Worm (Caenorhabditis elegans) whole organism, L1 larva: ENCODE results near the gene nas-28.

Source experiments
- C34B4.2 ChIP-seq: sonication (generic microtip); optimal IDR thresholded peaks from 2 replicates; lab custom pipeline; 2017; ENCODE audit warnings: mild to moderate bottlenecking, missing genetic modification characterization, missing compliant biosample characterization
- Y116A8C.19 ChIP-seq: sonication (generic microtip); optimal IDR thresholded peaks from 2 replicates; lab custom pipeline; 2016; ENCODE audit warnings: missing compliant biosample characterization, missing genetic modification characterization, borderline replicate concordance
- alr-1 ChIP-seq: fragments of 200-800 bp; sonication (Bioruptor generic); optimal IDR thresholded peaks from 2 replicates; lab custom pipeline; 2018; ENCODE audit warnings: borderline replicate concordance, mild to moderate bottlenecking, missing genetic modification characterization, missing compliant biosample characterization
- ama-1 ChIP-seq: fragments of 150-350 bp; optimal IDR thresholded peaks from 2 replicates; lab custom pipeline; 2014
- ceh-63 ChIP-seq: fragments of 200-800 bp; sonication (Bioruptor generic); optimal IDR thresholded peaks from 2 replicates; lab custom pipeline; 2018; ENCODE audit warnings: mild to moderate bottlenecking, missing genetic modification characterization, missing compliant biosample characterization
- ceh-8 ChIP-seq: fragments of 200-800 bp; sonication (Bioruptor generic); optimal IDR thresholded peaks from 2 replicates; lab custom pipeline; 2018; ENCODE audit warnings: mild to moderate bottlenecking, missing genetic modification characterization, moderate library complexity, missing compliant biosample characterization
- ces-1 ChIP-seq: fragments of 150-350 bp; optimal IDR thresholded peaks from 2 replicates; lab custom pipeline; 2014; ENCODE audit warnings: missing biosample characterization, missing genetic modification reagents, missing genetic modification characterization
- dpl-1 ChIP-seq, 3 experiments: fragments of 150-350 bp in 2 of 3; sonication (generic microtip) in 1 of 3; optimal IDR thresholded peaks; 2 replicates each; lab custom pipeline; 2014 to 2017; ENCODE audit warnings: missing biosample characterization in 3 of 3, missing genetic modification characterization in 3 of 3, missing genetic modification reagents in 3 of 3
- dsc-1 ChIP-seq: sonication (generic microtip); optimal IDR thresholded peaks from 2 replicates; lab custom pipeline; 2016; ENCODE audit warnings: mild to moderate bottlenecking, missing genetic modification characterization, missing compliant biosample characterization
- efl-3 ChIP-seq: fragments of 200-800 bp; sonication (Bioruptor generic); optimal IDR thresholded peaks from 2 replicates; lab custom pipeline; 2018; ENCODE audit warnings: mild to moderate bottlenecking, missing genetic modification characterization, missing compliant biosample characterization
- egl-13 ChIP-seq: sonication (generic microtip); optimal IDR thresholded peaks from 2 replicates; lab custom pipeline; 2016; ENCODE audit warnings: missing genotype, missing genetic modification reagents, missing genetic modification characterization, missing compliant biosample characterization
- elt-2 ChIP-seq: sonication (generic microtip); optimal IDR thresholded peaks from 2 replicates; lab custom pipeline; 2016; ENCODE audit warnings: missing genetic modification characterization, mild to moderate bottlenecking, inconsistent platforms, missing compliant biosample characterization, missing genetic modification reagents
- fkh-10 ChIP-seq: sonication (generic microtip); optimal IDR thresholded peaks from 2 replicates; lab custom pipeline; 2017; ENCODE audit warnings: missing biosample characterization, missing genetic modification reagents, missing genetic modification characterization
- fos-1 ChIP-seq: fragments of 150-350 bp; optimal IDR thresholded peaks from 2 replicates; lab custom pipeline; 2014; ENCODE audit warnings: missing biosample characterization, missing genetic modification characterization
- hlh-17 ChIP-seq: fragments of 200-800 bp; sonication (Bioruptor generic); optimal IDR thresholded peaks from 2 replicates; lab custom pipeline; 2018; ENCODE audit warnings: missing genetic modification characterization, mild to moderate bottlenecking, missing compliant biosample characterization, moderate library complexity, borderline replicate concordance
- hpl-2 ChIP-seq: fragments of 150-350 bp; optimal IDR thresholded peaks from 2 replicates; lab custom pipeline; 2014; ENCODE audit warnings: missing biosample characterization, missing genetic modification reagents, missing genetic modification characterization
- irx-1 ChIP-seq: sonication (generic microtip); optimal IDR thresholded peaks from 2 replicates; lab custom pipeline; 2016; ENCODE audit warnings: missing genetic modification characterization, missing compliant biosample characterization
- jun-1 ChIP-seq: fragments of 150-350 bp; optimal IDR thresholded peaks from 2 replicates; lab custom pipeline; 2014; ENCODE audit warnings: missing biosample characterization, missing genetic modification reagents, missing genetic modification characterization
- lin-13 ChIP-seq: fragments of 150-350 bp; optimal IDR thresholded peaks from 2 replicates; lab custom pipeline; 2014; ENCODE audit warnings: missing biosample characterization, missing genetic modification reagents, missing genetic modification characterization
- lin-35 ChIP-seq, 2 experiments: fragments of 150-350 bp; optimal IDR thresholded peaks; 2 replicates each; lab custom pipeline; 2014; ENCODE audit warnings: missing biosample characterization in 2 of 2, missing genetic modification characterization in 2 of 2, missing genetic modification reagents in 2 of 2
- lin-39 ChIP-seq: fragments of 150-350 bp; optimal IDR thresholded peaks from 2 replicates; lab custom pipeline; 2014; ENCODE audit warnings: missing biosample characterization, missing genetic modification reagents, missing genetic modification characterization
- mef-2 ChIP-seq: fragments of 150-350 bp; optimal IDR thresholded peaks from 2 replicates; lab custom pipeline; 2014; ENCODE audit warnings: missing biosample characterization, missing genetic modification characterization
- nhr-19 ChIP-seq: fragments of 200-800 bp; sonication (Bioruptor generic); conservative IDR thresholded peaks from 2 replicates; pipeline ENCODE4 v1.3.6; 2022; ENCODE audit warnings: missing genetic modification characterization, missing compliant biosample characterization
- nhr-20 ChIP-seq: sonication (generic microtip); optimal IDR thresholded peaks from 2 replicates; lab custom pipeline; 2016; ENCODE audit warnings: mild to moderate bottlenecking, missing genetic modification characterization, missing compliant biosample characterization
- nhr-237 ChIP-seq: fragments of 150-350 bp; optimal IDR thresholded peaks from 2 replicates; lab custom pipeline; 2014; ENCODE audit warnings: missing biosample characterization, missing genetic modification characterization
- nhr-47 ChIP-seq: sonication (generic microtip); optimal IDR thresholded peaks from 2 replicates; lab custom pipeline; 2016; ENCODE audit warnings: mild to moderate bottlenecking, missing genetic modification characterization, moderate library complexity, missing compliant biosample characterization
- nhr-77 ChIP-seq: fragments of 150-350 bp; optimal IDR thresholded peaks from 2 replicates; lab custom pipeline; 2014; ENCODE audit warnings: missing biosample characterization, missing genetic modification characterization
- nhr-84 ChIP-seq: sonication (generic microtip); optimal IDR thresholded peaks from 2 replicates; lab custom pipeline; 2017; ENCODE audit warnings: missing biosample characterization, missing genetic modification characterization
- nhr-85 ChIP-seq: sonication (generic microtip); peaks from one replicate; lab custom pipeline; 2016; ENCODE audit warnings: missing genetic modification characterization, inconsistent platforms, missing compliant biosample characterization
- nhr-90 ChIP-seq: sonication (generic microtip); optimal IDR thresholded peaks from 2 replicates; lab custom pipeline; 2016; ENCODE audit warnings: mild to moderate bottlenecking, missing genetic modification characterization, missing compliant biosample characterization; ENCODE audit not compliant: poor library complexity
- pax-3 ChIP-seq: fragments of 200-800 bp; sonication (Bioruptor generic); optimal IDR thresholded peaks from 2 replicates; lab custom pipeline; 2018; ENCODE audit warnings: mild to moderate bottlenecking, missing genetic modification characterization, moderate library complexity, missing compliant biosample characterization
- pqm-1 ChIP-seq: sonication (generic microtip); optimal IDR thresholded peaks from 3 replicates; lab custom pipeline; 2017; ENCODE audit warnings: missing biosample characterization, missing genetic modification characterization
- rnt-1 ChIP-seq: sonication (generic microtip); optimal IDR thresholded peaks from 2 replicates; lab custom pipeline; 2016; ENCODE audit warnings: mild to moderate bottlenecking, missing genetic modification characterization, moderate library complexity, missing compliant biosample characterization
- skn-1 ChIP-seq: fragments of 150-350 bp; optimal IDR thresholded peaks from 2 replicates; lab custom pipeline; 2014; ENCODE audit warnings: missing biosample characterization, missing genetic modification characterization
- swsn-7 ChIP-seq: sonication (generic microtip); optimal IDR thresholded peaks from 2 replicates; lab custom pipeline; 2016; ENCODE audit warnings: missing genetic modification characterization, missing compliant biosample characterization
- unc-130 ChIP-seq: fragments of 150-350 bp; optimal IDR thresholded peaks from 2 replicates; lab custom pipeline; 2017; ENCODE audit warnings: missing biosample characterization, missing genetic modification characterization, inconsistent platforms
- vab-15 ChIP-seq: sonication (generic microtip); optimal IDR thresholded peaks from 2 replicates; lab custom pipeline; 2017; ENCODE audit warnings: missing genotype, mild to moderate bottlenecking, missing genetic modification characterization, missing compliant biosample characterization

The nas-28 gene

ce11 chrIII:6164253-6164971 lies 18.6 kb downstream of the nas-28 start, which contains the start of gene F42A10.9 (continued):
- TF ChIP-seq efl-3 (GFP tag; lab: Kevin White, UChicago), result no peak
- TF ChIP-seq fos-1 (tag; lab: Kevin White, UChicago), result no peak
- no peak for TF ChIP-seq nhr-85
- no peak for TF ChIP-seq lin-39
- TF ChIP-seq Y116A8C.19 (tag; lab: Kevin White, UChicago), result no peak
- no peak for TF ChIP-seq skn-1
- TF ChIP-seq dpl-1 (GFP tag; optimal IDR thresholded peaks at IDR 0.05; lab: Kevin White, UChicago), result no peak
- no peak for TF ChIP-seq C34B4.2 (tag; lab: Kevin White, UChicago)
- no peak for TF ChIP-seq nhr-84
- no peak for TF ChIP-seq swsn-7
- no peak for TF ChIP-seq pax-3 (tag; lab: Kevin White, UChicago)
- TF ChIP-seq egl-13 (tag; lab: Kevin White, UChicago), result no peak
- TF ChIP-seq nhr-77 (tag; lab: Kevin White, UChicago), result no peak
- no peak for TF ChIP-seq hpl-2 (GFP tag; lab: Kevin White, UChicago)
- no peak for TF ChIP-seq ces-1 (GFP tag; lab: Kevin White, UChicago)
- TF ChIP-seq fkh-10 (GFP tag; lab: Kevin White, UChicago), result no peak
- TF ChIP-seq dsc-1 (tag; lab: Kevin White, UChicago), result no peak
- no peak for TF ChIP-seq ceh-8 (GFP tag; lab: Kevin White, UChicago)
- TF ChIP-seq elt-2, result peak; percentile 4
- no peak for TF ChIP-seq nhr-20 (tag; lab: Kevin White, UChicago)
- TF ChIP-seq nhr-19 (GFP tag; lab: Robert Waterston, UW), result no peak
- TF ChIP-seq nhr-90 (tag; lab: Kevin White, UChicago), result peak; percentile 25
- TF ChIP-seq alr-1 (tag; lab: Kevin White, UChicago), result no peak
- TF ChIP-seq lin-35 (GFP tag; optimal IDR thresholded peaks at IDR 0.05; lab: Kevin White, UChicago), result no peak
- TF ChIP-seq vab-15 (tag; lab: Kevin White, UChicago), result no peak
- TF ChIP-seq nhr-237, result no peak
- TF ChIP-seq ama-1 (lab: Kevin White, UChicago), result peak; percentile 50
- TF ChIP-seq nhr-47 (tag; lab: Kevin White, UChicago), result peak; percentile 5
- TF ChIP-seq, all 84 proteins: peak for 7

- TF ChIP-seq hlh-17 (GFP tag; lab: Kevin White, UChicago), result no peak
- TF ChIP-seq irx-1 (tag; lab: Kevin White, UChicago), result no peak
- TF ChIP-seq nhr-85, result no peak
- no peak for TF ChIP-seq jun-1 (tag; lab: Kevin White, UChicago)
- no peak for TF ChIP-seq Y116A8C.19 (tag; lab: Kevin White, UChicago)
- TF ChIP-seq mef-2, result no peak
- TF ChIP-seq ceh-63, result no peak
- TF ChIP-seq swsn-7, result no peak
- no peak for TF ChIP-seq lin-13 (GFP tag; lab: Kevin White, UChicago)
- TF ChIP-seq ama-1 (lab: Kevin White, UChicago), result no peak
- TF ChIP-seq rnt-1, result no peak
- TF ChIP-seq elt-2, result no peak
- TF ChIP-seq unc-130 (tag; lab: Kevin White, UChicago), result no peak
- no peak for TF ChIP-seq pqm-1 (tag; lab: Kevin White, UChicago)
- no peak for TF ChIP-seq vab-15 (tag; lab: Kevin White, UChicago)
- TF ChIP-seq, all 84 proteins: peak for 0
Measured at ce11 chrIII:6163381-6163780, 19.6 kb downstream of the nas-28 start.
